Worm (Caenorhabditis elegans): ENCODE measurements around the gene mgl-1.

ce11 chrX:9965275-9965674 is 10.8 kb downstream of the mgl-1 start, which contains the start of gene pssy-1:
- no peak for TF ChIP-seq ref-1 (GFP tag; conservative IDR thresholded peaks at IDR 0.05)
- no peak for TF ChIP-seq klf-2 (GFP tag; conservative IDR thresholded peaks at IDR 0.05)

Data from whole organism, midembryonic.